Worm (Caenorhabditis elegans): ENCODE results near the gene F47B8.5.

Gene F47B8.5

ce11 chrV:14341672-14342071, 14.0 kb upstream of the F47B8.5 start, which contains the start of gene F47B8.10:
TSS of gene F47B8.10 (plus strand) at chrV:14341972.
- TF ChIP-seq C08G9.2 (tag; optimal IDR thresholded peaks at IDR 0.05) (no peak), ceh-9 (tag; optimal IDR thresholded peaks at IDR 0.05) (no peak), ahr-1 (tag; optimal IDR thresholded peaks at IDR 0.05) (no peak), rnt-1 (tag; optimal IDR thresholded peaks at IDR 0.05) (no peak), tbx-7 (tag; optimal IDR thresholded peaks at IDR 0.05) (no peak), ttx-3 (tag; optimal IDR thresholded peaks at IDR 0.05) (no peak), gmeb-2 (tag; optimal IDR thresholded peaks at IDR 0.05) (no peak), pax-1 (tag; optimal IDR thresholded peaks at IDR 0.05) (no peak)

- no peak for TF ChIP-seq nhr-232 (tag; optimal IDR thresholded peaks at IDR 0.05)
- TF ChIP-seq pat-9 (tag; optimal IDR thresholded peaks at IDR 0.05) = no peak
- TF ChIP-seq npax-4 (tag; optimal IDR thresholded peaks at IDR 0.05) = no peak
- TF ChIP-seq fkh-6 (tag; optimal IDR thresholded peaks at IDR 0.05) = no peak
- no peak for TF ChIP-seq ceh-22 (tag; optimal IDR thresholded peaks at IDR 0.05)
- no peak for TF ChIP-seq hlh-30 (tag; optimal IDR thresholded peaks at IDR 0.05; ENCODE audit: insufficient read depth)
- no peak for TF ChIP-seq gmeb-2 (tag; optimal IDR thresholded peaks at IDR 0.05)
- TF ChIP-seq ceh-48 (tag; optimal IDR thresholded peaks at IDR 0.05) = no peak
- TF ChIP-seq pha-4 (tag; optimal IDR thresholded peaks at IDR 0.05) = no peak
- no peak for TF ChIP-seq che-1 (tag; optimal IDR thresholded peaks at IDR 0.05)
- TF ChIP-seq pqm-1 (tag; optimal IDR thresholded peaks at IDR 0.05) = no peak
- no peak for TF ChIP-seq ceh-19 (GFP tag; optimal IDR thresholded peaks at IDR 0.05)
Observed at ce11 chrV:14336655-14337054, 9.0 kb upstream of the F47B8.5 start, which contains the start of gene srm-6. TSS of gene srm-6 (plus strand) at chrV:14336955.

ce11 chrV:14334901-14335300, 7.2 kb upstream of the F47B8.5 start, which contains the start of gene srm-5:
TSS of gene srm-5 (plus strand) at chrV:14335201.
- TF ChIP-seq syd-9 (tag; optimal IDR thresholded peaks at IDR 0.05) = no peak
- no peak for TF ChIP-seq madf-2 (tag; optimal IDR thresholded peaks at IDR 0.05)
- no peak for TF ChIP-seq unc-3 (GFP tag; conservative IDR thresholded peaks at IDR 0.05)
- no peak for TF ChIP-seq unc-3 (tag; optimal IDR thresholded peaks at IDR 0.05)
- no peak for TF ChIP-seq ceh-34 (tag; optimal IDR thresholded peaks at IDR 0.05)
- TF ChIP-seq eyg-1 (tag; optimal IDR thresholded peaks at IDR 0.05) = no peak
- TF ChIP-seq sox-4 (tag; optimal IDR thresholded peaks at IDR 0.05) = no peak

ce11 chrV:14333116-14333515, 5.4 kb upstream of the F47B8.5 start, which contains the start of gene srm-4:
TSS of gene srm-4 (plus strand) at chrV:14333416.
- no peak for TF ChIP-seq lin-11 (tag; optimal IDR thresholded peaks at IDR 0.05)
- no peak for TF ChIP-seq unc-86 (tag; optimal IDR thresholded peaks at IDR 0.05)
- no peak for TF ChIP-seq ceh-9 (tag; optimal IDR thresholded peaks at IDR 0.05)
- TF ChIP-seq sdc-2 (tag; optimal IDR thresholded peaks at IDR 0.05) = no peak
- no peak for TF ChIP-seq ceh-45 (GFP tag; IDR thresholded peaks at IDR 0.05)
- no peak for TF ChIP-seq syd-9 (tag; optimal IDR thresholded peaks at IDR 0.05)
- TF ChIP-seq ceh-34 (tag; optimal IDR thresholded peaks at IDR 0.05) = no peak
- no peak for TF ChIP-seq fax-1 (tag; optimal IDR thresholded peaks at IDR 0.05)
- TF ChIP-seq rnt-1 (tag; optimal IDR thresholded peaks at IDR 0.05) = no peak
- no peak for TF ChIP-seq npax-4 (tag; optimal IDR thresholded peaks at IDR 0.05)
- TF ChIP-seq ref-2 (tag; optimal IDR thresholded peaks at IDR 0.05) = no peak
- no peak for TF ChIP-seq elt-2 (tag; optimal IDR thresholded peaks at IDR 0.05)
- TF ChIP-seq pha-4 (tag; optimal IDR thresholded peaks at IDR 0.05) = no peak
- no peak for TF ChIP-seq ceh-30 (tag; optimal IDR thresholded peaks at IDR 0.05)
- TF ChIP-seq ceh-24 (tag; optimal IDR thresholded peaks at IDR 0.05) = no peak
- no peak for TF ChIP-seq hlh-8 (tag; optimal IDR thresholded peaks at IDR 0.05)
- TF ChIP-seq ceh-6 (GFP tag; optimal IDR thresholded peaks at IDR 0.05) = no peak
